Fruit fly (Drosophila melanogaster) whole organism, wandering third instar larva: Measurements from ENCODE around the gene Proc.

Source experiments
- Abd-B ChIP-seq: fragments of >200 bp; optimal IDR thresholded peaks from 2 replicates; lab custom pipeline; 2017; ENCODE audit warnings: missing biosample characterization, missing genetic modification characterization
- CrebA ChIP-seq: fragments of 200-800 bp; sonication (Bioruptor generic); optimal IDR thresholded peaks from 2 replicates; lab custom pipeline; 2016; ENCODE audit warnings: missing biosample characterization, mild to moderate bottlenecking, missing genetic modification characterization, borderline replicate concordance
- Hr78 ChIP-seq: fragments of >200 bp; optimal IDR thresholded peaks from 2 replicates; lab custom pipeline; 2017; ENCODE audit warnings: missing biosample characterization, missing genetic modification characterization
- Hr83 ChIP-seq: fragments of 200-300 bp; sonication (Bioruptor generic); optimal IDR thresholded peaks from 2 replicates; lab custom pipeline; 2016; ENCODE audit warnings: missing biosample characterization, mild to moderate bottlenecking, missing genetic modification characterization, moderate library complexity; ENCODE audit not compliant: poor library complexity, severe bottlenecking
- Jra ChIP-seq: sonication (Bioruptor generic); optimal IDR thresholded peaks from 2 replicates; lab custom pipeline; 2016; ENCODE audit warnings: missing biosample characterization, missing genetic modification characterization
- Rel ChIP-seq, 2 experiments: fragments of 200-800 bp; sonication (Bioruptor generic) in 1 of 2; optimal IDR thresholded peaks; 2 replicates in 1 of 2; 3 replicates in 1 of 2; lab custom pipeline; 2016 to 2019; ENCODE audit warnings: mild to moderate bottlenecking in 2 of 2, missing biosample characterization in 2 of 2, missing genetic modification characterization in 2 of 2, moderate library complexity in 1 of 2
- brk ChIP-seq: fragments of 200-800 bp; sonication (Bioruptor generic); optimal IDR thresholded peaks from 2 replicates; lab custom pipeline; 2016; ENCODE audit warnings: missing biosample characterization, mild to moderate bottlenecking, missing genetic modification characterization
- h ChIP-seq: fragments of 200-800 bp; sonication (Bioruptor generic); optimal IDR thresholded peaks from 3 replicates; lab custom pipeline; 2016; ENCODE audit warnings: missing biosample characterization, mild to moderate bottlenecking, missing genetic modification characterization
- sage ChIP-seq: fragments of 200-800 bp; sonication (Bioruptor generic); optimal IDR thresholded peaks from 2 replicates; lab custom pipeline; 2016; ENCODE audit warnings: missing biosample characterization, mild to moderate bottlenecking, missing genetic modification characterization
- sv ChIP-seq: fragments of 200-800 bp; sonication (Bioruptor generic); optimal IDR thresholded peaks from 3 replicates; lab custom pipeline; 2016; ENCODE audit warnings: missing biosample characterization, missing genetic modification characterization
- tai ChIP-seq: sonication (Bioruptor generic); optimal IDR thresholded peaks from 2 replicates; lab custom pipeline; 2016; ENCODE audit warnings: missing biosample characterization, missing genetic modification characterization

DNA sequence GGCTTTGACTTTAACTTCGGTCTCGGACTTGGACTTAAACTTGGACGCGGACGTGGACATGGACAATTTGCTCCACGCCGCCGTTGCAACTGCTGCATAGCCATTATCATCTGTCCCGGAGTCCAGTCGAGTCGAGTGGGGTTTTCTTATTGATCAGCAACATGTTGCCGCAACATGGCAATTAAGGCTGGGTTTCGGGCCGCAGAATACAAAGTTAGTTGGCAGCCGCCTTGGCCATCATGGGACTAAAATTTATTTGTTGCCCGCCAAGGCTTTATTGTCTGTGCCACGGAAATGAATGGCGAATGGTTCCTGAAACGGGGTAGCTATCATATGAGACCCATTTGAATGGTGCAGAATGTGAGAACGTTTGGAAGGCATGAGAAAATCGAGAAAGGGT is 30.6 kb upstream of the Proc start:
- TF ChIP-seq sage (GFP tag; lab: Kevin White, UChicago), result no peak
- no peak for TF ChIP-seq h (GFP tag; lab: Kevin White, UChicago)
- TF ChIP-seq CrebA, result no peak
- TF ChIP-seq Abd-B, result no peak
- TF ChIP-seq Hr78 (GFP tag; lab: Kevin White, UChicago), result no peak
- no peak for TF ChIP-seq Hr83
- no peak for TF ChIP-seq brk
- TF ChIP-seq sv, result no peak
- no peak for TF ChIP-seq Rel (GFP tag; optimal IDR thresholded peaks at IDR 0.05; lab: Kevin White, UChicago)
- no peak for TF ChIP-seq Rel (tag; optimal IDR thresholded peaks at IDR 0.05; lab: Kevin White, UChicago)
- no peak for TF ChIP-seq Jra (GFP tag; lab: Kevin White, UChicago)
- no peak for TF ChIP-seq tai (GFP tag; lab: Kevin White, UChicago)
